Worm (Caenorhabditis elegans) whole organism, L4 larva: ENCODE measurements around the gene ilkp-1.

Source experiments
- F26F4.8 ChIP-seq: fragments of 200-800 bp; sonication (Bioruptor generic); conservative IDR thresholded peaks from 2 replicates; pipeline ENCODE4 v1.3.6; 2022; ENCODE audit warnings: missing genetic modification characterization, missing compliant biosample characterization
- F49E8.2 ChIP-seq: sonication (generic microtip); optimal IDR thresholded peaks from 2 replicates; lab custom pipeline; 2016; ENCODE audit warnings: missing compliant biosample characterization, mild to moderate bottlenecking, missing genetic modification characterization, borderline replicate concordance
- ama-1 ChIP-seq: fragments of 150-350 bp; optimal IDR thresholded peaks from 2 replicates; lab custom pipeline; 2014; ENCODE audit warnings: inconsistent platforms, mixed read lengths
- ceh-44 ChIP-seq: fragments of 200-800 bp; sonication (Bioruptor generic); IDR thresholded peaks from 2 replicates; pipeline ENCODE4 v1.3.6; 2022; ENCODE audit warnings: missing genetic modification reagents, missing genetic modification characterization, missing compliant biosample characterization
- ces-1 ChIP-seq: fragments of 150-350 bp; sonication (generic microtip); optimal IDR thresholded peaks from 4 replicates; lab custom pipeline; 2014; ENCODE audit warnings: missing biosample characterization, missing genetic modification reagents, missing genetic modification characterization
- egl-43 ChIP-seq: fragments of 200-800 bp; sonication (Bioruptor generic); IDR thresholded peaks from 2 replicates; pipeline ENCODE4 v1.3.6; 2022; ENCODE audit warnings: missing genetic modification reagents, missing genetic modification characterization, missing compliant biosample characterization
- mep-1 ChIP-seq: fragments of 150-350 bp; sonication (generic microtip); optimal IDR thresholded peaks from 3 replicates; lab custom pipeline; 2014; ENCODE audit warnings: missing biosample characterization, missing genetic modification characterization
- nhr-10 ChIP-seq: fragments of 150-350 bp; optimal IDR thresholded peaks from 2 replicates; lab custom pipeline; 2014; ENCODE audit warnings: missing biosample characterization, missing genetic modification characterization
- ztf-11 ChIP-seq: fragments of 150-350 bp; optimal IDR thresholded peaks from 2 replicates; lab custom pipeline; 2014; ENCODE audit warnings: missing biosample characterization, missing genetic modification characterization

ce11 chrII:11020707-11021106, 29.3 kb upstream of the ilkp-1 start:
- no peak for TF ChIP-seq ces-1 (GFP tag; lab: Kevin White, UChicago)
- no peak for TF ChIP-seq mep-1
- no peak for TF ChIP-seq F26F4.8 (GFP tag; lab: Robert Waterston, UW)
- no peak for TF ChIP-seq F49E8.2 (tag; lab: Kevin White, UChicago)
- TF ChIP-seq ama-1 (lab: Kevin White, UChicago), result no peak
- no peak for TF ChIP-seq ceh-44 (GFP tag; lab: Robert Waterston, UW)
- no peak for TF ChIP-seq nhr-10
- TF ChIP-seq egl-43 (GFP tag; lab: Robert Waterston, UW), result no peak
- TF ChIP-seq ztf-11 (tag; lab: Kevin White, UChicago), result no peak
